Fruit fly (Drosophila melanogaster) whole organism, prepupa: ENCODE results near the gene CG7966.

Experiments used
- Blimp-1 ChIP-seq: fragments of 200-800 bp; sonication (Bioruptor generic); optimal IDR thresholded peaks from 3 replicates; lab custom pipeline; 2017; ENCODE audit warnings: missing biosample characterization, missing genetic modification characterization, mild to moderate bottlenecking, moderate library complexity, missing genetic modification reagents
- CG10669 ChIP-seq: fragments of 200-800 bp; sonication (Bioruptor generic); optimal IDR thresholded peaks from 3 replicates; lab custom pipeline; 2018; ENCODE audit warnings: missing biosample characterization, mild to moderate bottlenecking, missing genetic modification characterization, moderate library complexity
- CG11294 ChIP-seq: fragments of 200-800 bp; sonication (Bioruptor generic); IDR thresholded peaks from 2 replicates; pipeline ENCODE4 v1.3.6; 2022; ENCODE audit warnings: missing biosample characterization, missing genetic modification characterization
- CG11762 ChIP-seq: fragments of 200-800 bp; sonication (Bioruptor generic); optimal IDR thresholded peaks from 3 replicates; lab custom pipeline; 2016; ENCODE audit warnings: missing biosample characterization, missing genetic modification characterization; ENCODE audit not compliant: insufficient read depth
- CG11902 ChIP-seq: fragments of 200-800 bp; sonication (Bioruptor generic); optimal IDR thresholded peaks from 3 replicates; lab custom pipeline; 2016; ENCODE audit warnings: missing biosample characterization, missing genetic modification characterization
- CG16779 ChIP-seq: fragments of 200-800 bp; sonication (Bioruptor generic); optimal IDR thresholded peaks from 3 replicates; lab custom pipeline; 2017; ENCODE audit warnings: missing biosample characterization, mild to moderate bottlenecking, missing genetic modification characterization
- CG3032 ChIP-seq: fragments of 200-800 bp; optimal IDR thresholded peaks from 2 replicates; lab custom pipeline; 2019; ENCODE audit warnings: missing biosample characterization, mild to moderate bottlenecking, missing genetic modification characterization, moderate library complexity
- CG32006 ChIP-seq: fragments of 200-800 bp; sonication (Bioruptor generic); optimal IDR thresholded peaks from 3 replicates; lab custom pipeline; 2017; ENCODE audit warnings: missing biosample characterization, mild to moderate bottlenecking, missing genetic modification characterization
- CG34406 ChIP-seq: fragments of 200-800 bp; sonication (Bioruptor generic); optimal IDR thresholded peaks from 3 replicates; lab custom pipeline; 2016; ENCODE audit warnings: missing biosample characterization, missing genetic modification characterization
- CG3919 ChIP-seq: fragments of 200-800 bp; sonication (Bioruptor generic); optimal IDR thresholded peaks from 3 replicates; lab custom pipeline; 2016; ENCODE audit warnings: missing biosample characterization, missing genetic modification characterization
- CG4318 ChIP-seq: fragments of 200-800 bp; sonication (Bioruptor generic); optimal IDR thresholded peaks from 3 replicates; lab custom pipeline; 2017; ENCODE audit warnings: missing biosample characterization, mild to moderate bottlenecking, missing genetic modification characterization
- CG6163 ChIP-seq: fragments of 200-800 bp; sonication (Bioruptor generic); IDR thresholded peaks from 3 replicates; pipeline ENCODE4 v1.3.6; 2022; ENCODE audit warnings: missing biosample characterization, missing genetic modification characterization
- CG6276 ChIP-seq: fragments of 200-800 bp; sonication (Bioruptor generic); optimal IDR thresholded peaks from 2 replicates; lab custom pipeline; 2017; ENCODE audit warnings: missing biosample characterization, mild to moderate bottlenecking, missing genetic modification characterization
- CG6792 ChIP-seq: fragments of 200-800 bp; sonication (Bioruptor generic); optimal IDR thresholded peaks from 3 replicates; lab custom pipeline; 2016; ENCODE audit warnings: missing biosample characterization, missing genetic modification characterization
- CG6808 ChIP-seq: fragments of 200-800 bp; sonication (Bioruptor generic); optimal IDR thresholded peaks from 3 replicates; lab custom pipeline; 2017; ENCODE audit warnings: missing biosample characterization, missing genetic modification characterization, mild to moderate bottlenecking, moderate library complexity, missing genetic modification reagents
- CG6854 ChIP-seq: fragments of 200-800 bp; sonication (Bioruptor generic); optimal IDR thresholded peaks from 2 replicates; lab custom pipeline; 2017; ENCODE audit warnings: missing biosample characterization, mild to moderate bottlenecking, missing genetic modification characterization
- CG7368 ChIP-seq: fragments of 200-800 bp; sonication (Bioruptor generic); optimal IDR thresholded peaks from 3 replicates; lab custom pipeline; 2016; ENCODE audit warnings: missing biosample characterization, missing genetic modification characterization
- CG8119 ChIP-seq: fragments of 200-800 bp; sonication (Bioruptor generic); IDR thresholded peaks from 3 replicates; pipeline ENCODE4 v1.3.6; 2022; ENCODE audit warnings: missing biosample characterization, missing genetic modification characterization
- CG8319 ChIP-seq: fragments of 200-800 bp; sonication (Bioruptor generic); optimal IDR thresholded peaks from 3 replicates; lab custom pipeline; 2016; ENCODE audit warnings: missing biosample characterization, missing genetic modification characterization
- CG9139 ChIP-seq: fragments of 200-800 bp; sonication (Bioruptor generic); optimal IDR thresholded peaks from 3 replicates; lab custom pipeline; 2017; ENCODE audit warnings: missing biosample characterization, mild to moderate bottlenecking, missing genetic modification characterization
- Eip75B ChIP-seq: fragments of 200-800 bp; sonication (Bioruptor generic); optimal IDR thresholded peaks from 3 replicates; lab custom pipeline; 2016; ENCODE audit warnings: missing biosample characterization, missing genetic modification characterization
- Eip78C ChIP-seq: fragments of 200-800 bp; sonication (Bioruptor generic); peaks from one replicate; lab custom pipeline; 2016; ENCODE audit warnings: missing biosample characterization, missing genetic modification characterization
- Eip93F ChIP-seq: fragments of 200-800 bp; sonication (Bioruptor generic); optimal IDR thresholded peaks from 2 replicates; lab custom pipeline; 2016; ENCODE audit warnings: missing biosample characterization, mild to moderate bottlenecking, missing genetic modification characterization
- Ets21C ChIP-seq: fragments of 200-800 bp; sonication (Bioruptor generic); optimal IDR thresholded peaks from 3 replicates; lab custom pipeline; 2016; ENCODE audit warnings: missing biosample characterization, missing genetic modification characterization
- Ets96B ChIP-seq: fragments of 200-800 bp; optimal IDR thresholded peaks from 2 replicates; lab custom pipeline; 2019; ENCODE audit warnings: missing biosample characterization, mild to moderate bottlenecking, missing genetic modification characterization, moderate library complexity
- Gug ChIP-seq: fragments of 200-800 bp; sonication (Bioruptor generic); IDR thresholded peaks from 2 replicates; pipeline ENCODE4 v1.3.6; 2022; ENCODE audit warnings: missing biosample characterization, missing genetic modification characterization
- Hr38 ChIP-seq: sonication (Bioruptor generic); optimal IDR thresholded peaks from 2 replicates; lab custom pipeline; 2016; ENCODE audit warnings: missing biosample characterization, missing genetic modification characterization
- Hr39 ChIP-seq: fragments of 200-800 bp; sonication (Bioruptor generic); optimal IDR thresholded peaks from 2 replicates; lab custom pipeline; 2016; ENCODE audit warnings: missing biosample characterization, missing genetic modification characterization
- Hr4 ChIP-seq: fragments of 200-800 bp; sonication (Bioruptor generic); optimal IDR thresholded peaks from 3 replicates; lab custom pipeline; 2016; ENCODE audit warnings: missing biosample characterization, missing genetic modification characterization
- Lpt ChIP-seq: fragments of 200-800 bp; sonication (Bioruptor generic); optimal IDR thresholded peaks from 3 replicates; lab custom pipeline; 2016; ENCODE audit warnings: missing biosample characterization, missing genetic modification characterization
- Met ChIP-seq: fragments of 200-800 bp; sonication (Bioruptor generic); optimal IDR thresholded peaks from 3 replicates; lab custom pipeline; 2016; ENCODE audit warnings: missing biosample characterization, missing genetic modification characterization
- OdsH ChIP-seq: fragments of 200-800 bp; sonication (Bioruptor generic); optimal IDR thresholded peaks from 3 replicates; lab custom pipeline; 2016; ENCODE audit warnings: missing biosample characterization, missing genetic modification characterization
- Smox ChIP-seq: fragments of 200-800 bp; sonication (Bioruptor generic); optimal IDR thresholded peaks from 3 replicates; lab custom pipeline; 2016; ENCODE audit warnings: missing biosample characterization, missing genetic modification characterization
- Sox102F ChIP-seq: fragments of 200-800 bp; sonication (Bioruptor generic); optimal IDR thresholded peaks from 2 replicates; lab custom pipeline; 2016; ENCODE audit warnings: missing biosample characterization, mild to moderate bottlenecking, missing genetic modification characterization
- Sox14 ChIP-seq: fragments of 200-800 bp; sonication (Bioruptor generic); optimal IDR thresholded peaks from 3 replicates; lab custom pipeline; 2016; ENCODE audit warnings: missing biosample characterization, missing genetic modification characterization
- Sox15 ChIP-seq: fragments of 200-800 bp; sonication (Bioruptor generic); optimal IDR thresholded peaks from 3 replicates; lab custom pipeline; 2016; ENCODE audit warnings: missing biosample characterization, missing genetic modification characterization
- achi ChIP-seq: fragments of 200-800 bp; sonication (Bioruptor generic); optimal IDR thresholded peaks from 3 replicates; lab custom pipeline; 2016; ENCODE audit warnings: missing biosample characterization, missing genetic modification characterization
- acj6 ChIP-seq: fragments of 200-800 bp; sonication (Bioruptor generic); optimal IDR thresholded peaks from 3 replicates; lab custom pipeline; 2016; ENCODE audit warnings: missing biosample characterization, missing genetic modification characterization
- cyc ChIP-seq: fragments of 200-800 bp; sonication (Bioruptor generic); optimal IDR thresholded peaks from 3 replicates; lab custom pipeline; 2016; ENCODE audit warnings: missing biosample characterization, missing genetic modification characterization
- dac ChIP-seq: fragments of 200-800 bp; sonication (Bioruptor generic); optimal IDR thresholded peaks from 2 replicates; lab custom pipeline; 2017; ENCODE audit warnings: missing biosample characterization, mild to moderate bottlenecking, missing genetic modification characterization
- esn ChIP-seq: fragments of 200-800 bp; sonication (Bioruptor generic); optimal IDR thresholded peaks from 2 replicates; lab custom pipeline; 2016; ENCODE audit warnings: missing biosample characterization, mild to moderate bottlenecking, missing genetic modification characterization, moderate library complexity
- fd59A ChIP-seq: fragments of 200-800 bp; sonication (Bioruptor generic); optimal IDR thresholded peaks from 2 replicates; lab custom pipeline; 2017; ENCODE audit warnings: missing biosample characterization, mild to moderate bottlenecking, missing genetic modification characterization, missing genetic modification reagents
- fd85E ChIP-seq: fragments of 200-800 bp; sonication (Bioruptor generic); optimal IDR thresholded peaks from 3 replicates; lab custom pipeline; 2016; ENCODE audit warnings: missing biosample characterization, missing genetic modification characterization
- fkh ChIP-seq: fragments of 200-800 bp; sonication (Bioruptor generic); optimal IDR thresholded peaks from 3 replicates; lab custom pipeline; 2017; ENCODE audit warnings: missing biosample characterization, mild to moderate bottlenecking, missing genetic modification characterization, moderate library complexity
- lz ChIP-seq: fragments of 200-800 bp; sonication (Bioruptor generic); optimal IDR thresholded peaks from 3 replicates; lab custom pipeline; 2016; ENCODE audit warnings: missing biosample characterization, missing genetic modification characterization
- net ChIP-seq: fragments of 200-800 bp; sonication (Bioruptor generic); optimal IDR thresholded peaks from 3 replicates; lab custom pipeline; 2016; ENCODE audit warnings: missing biosample characterization, missing genetic modification characterization
- pdm3 ChIP-seq: fragments of 200-800 bp; sonication (Bioruptor generic); optimal IDR thresholded peaks from 3 replicates; lab custom pipeline; 2016; ENCODE audit warnings: missing biosample characterization, missing genetic modification characterization
- salr ChIP-seq, 2 experiments: fragments of 200-800 bp; sonication (Bioruptor generic); optimal IDR thresholded peaks; 3 replicates each; lab custom pipeline; 2016 to 2018; ENCODE audit warnings: missing biosample characterization in 2 of 2, missing genetic modification characterization in 2 of 2, mild to moderate bottlenecking in 1 of 2
- spab ChIP-seq: fragments of 200-800 bp; sonication (Bioruptor generic); optimal IDR thresholded peaks from 2 replicates; lab custom pipeline; 2017; ENCODE audit warnings: missing biosample characterization, mild to moderate bottlenecking, missing genetic modification characterization, missing genetic modification reagents
- ss ChIP-seq, 2 experiments: fragments of 200-800 bp; sonication (Bioruptor generic); optimal IDR thresholded peaks; 2 replicates in 1 of 2; 3 replicates in 1 of 2; lab custom pipeline; 2017 to 2018; ENCODE audit warnings: mild to moderate bottlenecking in 2 of 2, missing biosample characterization in 2 of 2, missing genetic modification characterization in 2 of 2, moderate library complexity in 1 of 2
- svp ChIP-seq: fragments of 200-800 bp; sonication (Bioruptor generic); peaks from one replicate; lab custom pipeline; 2016; ENCODE audit warnings: missing biosample characterization, missing genetic modification characterization
- topi ChIP-seq: fragments of 200-800 bp; sonication (Bioruptor generic); optimal IDR thresholded peaks from 3 replicates; lab custom pipeline; 2016; ENCODE audit warnings: missing biosample characterization, missing genetic modification characterization
- vri ChIP-seq: fragments of 200-800 bp; sonication (Bioruptor generic); optimal IDR thresholded peaks from 3 replicates; lab custom pipeline; 2016; ENCODE audit warnings: missing biosample characterization, mild to moderate bottlenecking, missing genetic modification characterization

The CG7966 gene

dm6 chr3R:13051298-13051723 lies at the start of gene CG7966:
CG7966 (minus strand) TSS chr3R:13051453.
- peak; percentile 31 for TF ChIP-seq net (GFP tag; lab: Kevin White, UChicago)
- no peak for TF ChIP-seq salr (GFP tag; optimal IDR thresholded peaks at IDR 0.05; lab: Kevin White, UChicago)
- peak; percentile 86 for TF ChIP-seq Eip78C (GFP tag; lab: Kevin White, UChicago)
- no peak for TF ChIP-seq CG34406 (GFP tag; lab: Kevin White, UChicago)
- peak; percentile 49 for TF ChIP-seq esn (GFP tag; lab: Kevin White, UChicago)
- TF ChIP-seq CG8319 (GFP tag; lab: Kevin White, UChicago): no peak
- TF ChIP-seq Met (GFP tag; lab: Kevin White, UChicago): no peak
- peak; percentile 52 for TF ChIP-seq CG9139 (GFP tag; lab: Kevin White, UChicago)
- TF ChIP-seq CG3919 (GFP tag; lab: Kevin White, UChicago): peak; percentile 53
- no peak; the same call in 1 of the 3 replicates for TF ChIP-seq CG6163 (GFP tag; lab: Robert Waterston, UW)
- TF ChIP-seq Ets21C (GFP tag; lab: Kevin White, UChicago): no peak
- TF ChIP-seq vri: peak; percentile 92
- TF ChIP-seq Eip75B (GFP tag; lab: Kevin White, UChicago): peak; percentile 58
- TF ChIP-seq CG11762: no peak
- no peak for TF ChIP-seq fd59A (GFP tag; lab: Kevin White, UChicago)
- 0 out of 3 replicates have a peak, but pooled peaks have one; percentile 51 for TF ChIP-seq CG8119 (GFP tag; lab: Robert Waterston, UW)
- TF ChIP-seq pdm3: no peak
- TF ChIP-seq CG32006 (GFP tag; lab: Kevin White, UChicago): no peak
- no peak for TF ChIP-seq Hr38 (GFP tag; lab: Kevin White, UChicago)
- TF ChIP-seq CG10669 (GFP tag; lab: Kevin White, UChicago): no peak
- no peak for TF ChIP-seq Gug (GFP tag; lab: Robert Waterston, UW)
- TF ChIP-seq ss (GFP tag; optimal IDR thresholded peaks at IDR 0.05; lab: Kevin White, UChicago): peak in 1 of 2 experiments; percentile 47
- TF ChIP-seq lz (GFP tag; lab: Kevin White, UChicago): no peak
- no peak for TF ChIP-seq spab (GFP tag; lab: Kevin White, UChicago)
- no peak for TF ChIP-seq CG6808
- TF ChIP-seq CG11294: no peak
- no peak for TF ChIP-seq Ets96B (tag; lab: Kevin White, UChicago)
- TF ChIP-seq Hr39 (GFP tag; lab: Kevin White, UChicago): no peak
- TF ChIP-seq Hr4 (GFP tag; lab: Kevin White, UChicago): no peak
- TF ChIP-seq Sox102F (GFP tag; lab: Kevin White, UChicago): peak; percentile 67
- no peak for TF ChIP-seq Eip93F
- TF ChIP-seq OdsH: no peak
- TF ChIP-seq Smox (GFP tag; lab: Kevin White, UChicago): no peak
- no peak for TF ChIP-seq Sox15 (GFP tag; lab: Kevin White, UChicago)
- no peak for TF ChIP-seq CG7368 (GFP tag; lab: Kevin White, UChicago)
- peak; percentile 95 for TF ChIP-seq svp
- no peak for TF ChIP-seq CG11902 (GFP tag; lab: Kevin White, UChicago)
- TF ChIP-seq fkh (GFP tag; lab: Kevin White, UChicago): peak; percentile 100
- TF ChIP-seq CG3032 (tag; lab: Kevin White, UChicago): peak; percentile 23
- peak; percentile 32 for TF ChIP-seq CG6792 (GFP tag; lab: Kevin White, UChicago)
- no peak for TF ChIP-seq CG4318 (GFP tag; lab: Kevin White, UChicago)
- no peak for TF ChIP-seq Blimp-1 (GFP tag; lab: Kevin White, UChicago)
- TF ChIP-seq cyc (GFP tag; lab: Kevin White, UChicago): no peak
- TF ChIP-seq achi (GFP tag; lab: Kevin White, UChicago): no peak
- TF ChIP-seq dac (GFP tag; lab: Kevin White, UChicago): no peak
- TF ChIP-seq CG6276 (GFP tag; lab: Kevin White, UChicago): no peak
- no peak for TF ChIP-seq fd85E (GFP tag; lab: Kevin White, UChicago)
- no peak for TF ChIP-seq acj6 (GFP tag; lab: Kevin White, UChicago)
- peak; percentile 42 for TF ChIP-seq Lpt (GFP tag; lab: Kevin White, UChicago)
- TF ChIP-seq topi (GFP tag; lab: Kevin White, UChicago): peak; percentile 13
- peak; percentile 81 for TF ChIP-seq CG6854 (GFP tag; lab: Kevin White, UChicago)
- no peak for TF ChIP-seq CG16779 (tag; lab: Kevin White, UChicago)
- TF ChIP-seq Sox14 (GFP tag; lab: Kevin White, UChicago): no peak
